Fruit fly (Drosophila melanogaster) whole organism, embryonic: ENCODE data around the gene Ufl1.

ENCODE experiments used
- Antp ChIP-seq: fragments of 200-800 bp; sonication (Bioruptor generic); optimal IDR thresholded peaks from 3 replicates; lab custom pipeline; 2016; ENCODE audit warnings: missing biosample characterization, missing genetic modification characterization
- C15 ChIP-seq: fragments of 200-800 bp; sonication (Bioruptor generic); IDR thresholded peaks from 3 replicates; pipeline ENCODE4 v1.3.6; 2022; ENCODE audit warnings: missing biosample characterization, missing genetic modification characterization
- CG10321 ChIP-seq: fragments of 200-800 bp; sonication (Bioruptor generic); IDR thresholded peaks from 2 replicates; pipeline ENCODE4 v1.3.6; 2022; ENCODE audit warnings: missing biosample characterization, missing genetic modification characterization
- CG11695 ChIP-seq: fragments of 200-800 bp; sonication (Bioruptor generic); IDR thresholded peaks from 3 replicates; pipeline ENCODE4 v1.3.6; 2022; ENCODE audit warnings: missing biosample characterization, missing genetic modification characterization
- CG12155 ChIP-seq: fragments of 200-800 bp; sonication (Bioruptor generic); optimal IDR thresholded peaks from 3 replicates; lab custom pipeline; 2016; ENCODE audit warnings: missing biosample characterization, missing genetic modification characterization
- CG13624 ChIP-seq: fragments of 200-800 bp; sonication (Bioruptor generic); optimal IDR thresholded peaks from 2 replicates; lab custom pipeline; 2016; ENCODE audit warnings: missing biosample characterization, missing genetic modification characterization
- CG14965 ChIP-seq: fragments of 200-800 bp; sonication (Bioruptor generic); optimal IDR thresholded peaks from 2 replicates; lab custom pipeline; 2016; ENCODE audit warnings: missing biosample characterization, missing genetic modification characterization, borderline replicate concordance
- CG16779 ChIP-seq: fragments of 200-800 bp; sonication (Bioruptor generic); IDR thresholded peaks from 2 replicates; pipeline ENCODE4 v1.3.6; 2022; ENCODE audit warnings: missing biosample characterization, missing genetic modification characterization
- CG18619 ChIP-seq: fragments of 200-800 bp; sonication (Bioruptor generic); optimal IDR thresholded peaks from 3 replicates; lab custom pipeline; 2017; ENCODE audit warnings: missing biosample characterization, mild to moderate bottlenecking, missing genetic modification characterization
- CG30403 ChIP-seq: fragments of 200-800 bp; sonication (Bioruptor generic); optimal IDR thresholded peaks from 3 replicates; lab custom pipeline; 2016; ENCODE audit warnings: missing biosample characterization, missing genetic modification characterization
- CG3281 ChIP-seq: fragments of 200-800 bp; sonication (Bioruptor generic); optimal IDR thresholded peaks from 3 replicates; lab custom pipeline; 2017; ENCODE audit warnings: missing biosample characterization, mild to moderate bottlenecking, missing genetic modification characterization
- CG4707 ChIP-seq: fragments of 200-800 bp; sonication (Bioruptor generic); optimal IDR thresholded peaks from 2 replicates; lab custom pipeline; 2018; ENCODE audit warnings: missing biosample characterization, mild to moderate bottlenecking, missing genetic modification characterization, moderate library complexity
- CG5245 ChIP-seq: fragments of 200-800 bp; sonication (Bioruptor generic); optimal IDR thresholded peaks from 3 replicates; lab custom pipeline; 2016; ENCODE audit warnings: missing biosample characterization, missing genetic modification characterization
- CG8089 ChIP-seq: fragments of 200-800 bp; sonication (Bioruptor generic); optimal IDR thresholded peaks from 3 replicates; lab custom pipeline; 2016; ENCODE audit warnings: missing biosample characterization, missing genetic modification characterization
- CG8765 ChIP-seq: fragments of 200-800 bp; sonication (Bioruptor generic); IDR thresholded peaks from 2 replicates; pipeline ENCODE4 v1.3.6; 2022; ENCODE audit warnings: missing biosample characterization, missing genetic modification characterization
- Camta ChIP-seq: fragments of 200-800 bp; sonication (Bioruptor generic); optimal IDR thresholded peaks from 2 replicates; lab custom pipeline; 2016; ENCODE audit warnings: missing biosample characterization, missing genetic modification characterization
- HLHmδ ChIP-seq: fragments of 200-800 bp; sonication (Bioruptor generic); optimal IDR thresholded peaks from 2 replicates; lab custom pipeline; 2018; ENCODE audit warnings: missing biosample characterization, mild to moderate bottlenecking, missing genetic modification characterization, moderate library complexity
- MESR4 ChIP-seq: fragments of 200-800 bp; sonication (Bioruptor generic); optimal IDR thresholded peaks from 2 replicates; lab custom pipeline; 2018; ENCODE audit warnings: missing biosample characterization, mild to moderate bottlenecking, missing genetic modification characterization, moderate library complexity
- Opbp ChIP-seq: fragments of 200-800 bp; sonication (Bioruptor generic); IDR thresholded peaks from 3 replicates; pipeline ENCODE4 v1.3.6; 2022; ENCODE audit warnings: missing biosample characterization, missing genetic modification characterization; ENCODE audit not compliant: partially characterized antibody
- Pdp1 ChIP-seq, 2 experiments: fragments of 200-800 bp; sonication (Bioruptor generic); optimal IDR thresholded peaks; 3 replicates each; lab custom pipeline; 2016; ENCODE audit warnings: missing biosample characterization in 2 of 2, missing genetic modification characterization in 2 of 2, mild to moderate bottlenecking in 1 of 2, moderate library complexity in 1 of 2
- Rx ChIP-seq: fragments of 200-800 bp; sonication (Bioruptor generic); IDR thresholded peaks from 2 replicates; pipeline ENCODE4 v1.3.6; 2022; ENCODE audit warnings: missing biosample characterization, missing genetic modification characterization
- br ChIP-seq: fragments of >200 bp; optimal IDR thresholded peaks from 2 replicates; lab custom pipeline; 2017
- bsh ChIP-seq, 2 experiments: fragments of 200-800 bp; sonication (Bioruptor generic); optimal IDR thresholded peaks; 2 replicates each; lab custom pipeline; 2017 to 2018; ENCODE audit warnings: mild to moderate bottlenecking in 2 of 2, missing biosample characterization in 2 of 2, missing genetic modification characterization in 2 of 2, moderate library complexity in 1 of 2
- caup ChIP-seq: fragments of 200-800 bp; sonication (Bioruptor generic); optimal IDR thresholded peaks from 3 replicates; lab custom pipeline; 2017; ENCODE audit warnings: missing biosample characterization, mild to moderate bottlenecking, missing genetic modification characterization, moderate library complexity; ENCODE audit not compliant: severe bottlenecking
- ci ChIP-seq: fragments of 200-800 bp; sonication (Bioruptor generic); IDR thresholded peaks from 3 replicates; pipeline ENCODE4 v1.3.6; 2022; ENCODE audit warnings: missing biosample characterization, missing genetic modification characterization
- corto ChIP-seq: fragments of 200-800 bp; sonication (Bioruptor generic); optimal IDR thresholded peaks from 2 replicates; lab custom pipeline; 2016; ENCODE audit warnings: missing biosample characterization, mild to moderate bottlenecking, missing genetic modification characterization, moderate library complexity
- dan ChIP-seq: fragments of 200-800 bp; sonication (Bioruptor generic); IDR thresholded peaks from 2 replicates; pipeline ENCODE4 v1.3.6; 2022; ENCODE audit warnings: missing biosample characterization, missing genetic modification characterization
- dimm ChIP-seq: fragments of 200-800 bp; sonication (Bioruptor generic); IDR thresholded peaks from 2 replicates; pipeline ENCODE4 v1.3.6; 2022; ENCODE audit warnings: missing biosample characterization, missing genetic modification characterization
- gt ChIP-seq: fragments of 200-800 bp; sonication (Bioruptor generic); IDR thresholded peaks from 2 replicates; pipeline ENCODE4 v1.3.6; 2022; ENCODE audit warnings: missing biosample characterization, missing genetic modification characterization
- ham ChIP-seq: fragments of 200-800 bp; sonication (Bioruptor generic); IDR thresholded peaks from 2 replicates; pipeline ENCODE4 v1.3.6; 2022; ENCODE audit warnings: missing biosample characterization, missing genetic modification characterization
- hb ChIP-seq: fragments of 200-800 bp; sonication (Bioruptor generic); IDR thresholded peaks from 3 replicates; pipeline ENCODE4 v1.3.6; 2022; ENCODE audit warnings: missing biosample characterization, missing genetic modification characterization; ENCODE audit not compliant: partially characterized antibody
- hth ChIP-seq: fragments of >200 bp; optimal IDR thresholded peaks from 2 replicates; lab custom pipeline; 2017; ENCODE audit warnings: inconsistent platforms
- ken ChIP-seq: fragments of 200-800 bp; sonication (Bioruptor generic); IDR thresholded peaks from 3 replicates; pipeline ENCODE4 v1.3.6; 2022; ENCODE audit warnings: missing biosample characterization, missing genetic modification characterization
- lola ChIP-seq, 3 experiments: fragments of >200 bp in 2 of 3; fragments of 200-800 bp in 1 of 3; sonication (Bioruptor generic) in 1 of 3; optimal IDR thresholded peaks; 2 replicates each; lab custom pipeline; 2017 to 2019; ENCODE audit warnings: missing biosample characterization in 3 of 3, missing genetic modification characterization in 3 of 3, mild to moderate bottlenecking in 1 of 3, moderate library complexity in 1 of 3
- lov ChIP-seq, 2 experiments: fragments of 200-800 bp in 1 of 2; fragments of >200 bp in 1 of 2; sonication (Bioruptor generic) in 1 of 2; IDR thresholded peaks in 1 of 2; optimal IDR thresholded peaks in 1 of 2; 2 replicates in 1 of 2; 3 replicates in 1 of 2; pipeline versions ENCODE4 v1.3.6 to Lab custom; 2017 to 2022; ENCODE audit warnings: missing biosample characterization in 1 of 2, missing genetic modification characterization in 1 of 2
- nerfin-2 ChIP-seq: fragments of 200-800 bp; sonication (Bioruptor generic); IDR thresholded peaks from 2 replicates; pipeline ENCODE4 v1.3.6; 2022; ENCODE audit warnings: missing biosample characterization, missing genetic modification characterization; ENCODE audit not compliant: partially characterized antibody
- nmo ChIP-seq: fragments of 200-800 bp; sonication (Bioruptor generic); optimal IDR thresholded peaks from 2 replicates; lab custom pipeline; 2018; ENCODE audit warnings: missing biosample characterization, mild to moderate bottlenecking, missing genetic modification characterization, moderate library complexity
- org-1 ChIP-seq: fragments of 200-800 bp; sonication (Bioruptor generic); optimal IDR thresholded peaks from 2 replicates; lab custom pipeline; 2017; ENCODE audit warnings: missing biosample characterization, missing genetic modification characterization
- pan ChIP-seq, 4 experiments: fragments of >200 bp in 3 of 4; fragments of 200-800 bp in 1 of 4; sonication (Bioruptor generic) in 1 of 4; optimal IDR thresholded peaks in 3 of 4; IDR thresholded peaks in 1 of 4; 2 replicates each; pipeline versions ENCODE4 v1.3.6 to Lab custom; 2017 to 2022; ENCODE audit warnings: missing biosample characterization in 2 of 4, missing genetic modification characterization in 2 of 4, mixed read lengths in 1 of 4
- pb ChIP-seq: fragments of 200-800 bp; sonication (Bioruptor generic); optimal IDR thresholded peaks from 3 replicates; lab custom pipeline; 2016; ENCODE audit warnings: missing biosample characterization, missing genetic modification characterization
- pita ChIP-seq: fragments of 200-800 bp; sonication (Bioruptor generic); optimal IDR thresholded peaks from 2 replicates; lab custom pipeline; 2017; ENCODE audit warnings: missing biosample characterization, mild to moderate bottlenecking, missing genetic modification characterization
- sc ChIP-seq, 3 experiments: fragments of >200 bp in 2 of 3; fragments of 200-800 bp in 1 of 3; sonication (Bioruptor generic) in 1 of 3; optimal IDR thresholded peaks; 2 replicates in 2 of 3; 3 replicates in 1 of 3; lab custom pipeline; 2017; ENCODE audit warnings: mild to moderate bottlenecking in 1 of 3, missing biosample characterization in 1 of 3, missing genetic modification characterization in 1 of 3, missing genetic modification reagents in 1 of 3
- schlank ChIP-seq: fragments of 200-800 bp; sonication (Bioruptor generic); optimal IDR thresholded peaks from 2 replicates; lab custom pipeline; 2018; ENCODE audit warnings: missing biosample characterization, mild to moderate bottlenecking, missing genetic modification characterization
- scrt ChIP-seq: fragments of 200-800 bp; sonication (Bioruptor generic); optimal IDR thresholded peaks from 2 replicates; lab custom pipeline; 2018; ENCODE audit warnings: missing biosample characterization, mild to moderate bottlenecking, missing genetic modification characterization, moderate library complexity
- seq ChIP-seq: fragments of 200-800 bp; sonication (Bioruptor generic); IDR thresholded peaks from 2 replicates; pipeline ENCODE4 v1.3.6; 2022; ENCODE audit warnings: missing biosample characterization, missing genetic modification characterization
- shn ChIP-seq: fragments of 200-800 bp; sonication (Bioruptor generic); optimal IDR thresholded peaks from 3 replicates; lab custom pipeline; 2016; ENCODE audit warnings: missing biosample characterization, missing genetic modification characterization
- slp2 ChIP-seq: fragments of 200-800 bp; sonication (Bioruptor generic); optimal IDR thresholded peaks from 2 replicates; lab custom pipeline; 2016; ENCODE audit warnings: missing biosample characterization, missing genetic modification characterization
- sna ChIP-seq: fragments of 200-800 bp; sonication (Bioruptor generic); IDR thresholded peaks from 2 replicates; pipeline ENCODE4 v1.3.6; 2022; ENCODE audit warnings: missing biosample characterization, missing genetic modification characterization; ENCODE audit not compliant: partially characterized antibody
- tin ChIP-seq: fragments of 200-800 bp; sonication (Bioruptor generic); optimal IDR thresholded peaks from 3 replicates; lab custom pipeline; 2016; ENCODE audit warnings: missing biosample characterization, missing genetic modification characterization
- unpg ChIP-seq: fragments of 200-800 bp; sonication (Bioruptor generic); optimal IDR thresholded peaks from 3 replicates; lab custom pipeline; 2018; ENCODE audit warnings: missing biosample characterization, mild to moderate bottlenecking, missing genetic modification characterization, moderate library complexity

Ufl1 gene

DNA sequence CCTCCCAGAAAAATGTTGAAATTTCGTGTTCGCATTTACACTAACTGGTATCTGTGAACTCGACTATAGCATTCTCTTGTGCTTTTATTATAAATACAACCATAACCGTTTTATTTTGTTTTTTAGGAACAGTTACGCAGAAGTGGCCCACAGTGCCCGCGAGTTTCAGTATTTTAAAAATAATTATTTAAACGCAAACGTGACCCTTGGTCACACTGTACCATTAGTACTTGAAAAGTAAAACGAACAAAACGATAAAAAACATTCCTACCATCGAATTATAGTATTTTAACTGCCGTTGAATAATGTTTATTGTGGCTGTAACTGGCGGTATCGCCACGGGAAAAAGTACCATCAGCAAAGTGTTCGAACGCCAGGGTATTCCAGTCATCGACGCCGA, 7.7 kb upstream of the Ufl1 start, which contains the start of gene Dpck (continued):
- TF ChIP-seq lola (GFP tag; optimal IDR thresholded peaks at IDR 0.05; lab: Kevin White, UChicago) (no peak), Pdp1 (GFP tag; optimal IDR thresholded peaks at IDR 0.05; lab: Kevin White, UChicago) (peak in 1 of 2 experiments; percentile 45), CG8089 (GFP tag; lab: Kevin White, UChicago) (no peak), Antp (no peak), CG13624 (GFP tag; lab: Kevin White, UChicago) (peak; percentile 46), nerfin-2 (GFP tag; lab: Robert Waterston, UW) (no peak), caup (GFP tag; lab: Kevin White, UChicago) (peak; percentile 17), ken (GFP tag; lab: Robert Waterston, UW) (no peak), pan (optimal IDR thresholded peaks at IDR 0.05; lab: Kevin White, UChicago) (no peak), pan (GFP tag; optimal IDR thresholded peaks at IDR 0.05 in 1 of 2, IDR thresholded peaks at IDR 0.05 in 1 of 2) (no peak), sc (optimal IDR thresholded peaks at IDR 0.05; lab: Kevin White, UChicago) (no peak), sc (GFP tag; optimal IDR thresholded peaks at IDR 0.05; lab: Kevin White, UChicago) (no peak), CG11695 (no peak), br (lab: Kevin White, UChicago) (no peak), corto (GFP tag; lab: Kevin White, UChicago) (no peak), CG4707 (GFP tag; lab: Kevin White, UChicago) (peak; percentile 99), Camta (GFP tag; lab: Kevin White, UChicago) (no peak), seq (no peak), org-1 (GFP tag; lab: Kevin White, UChicago) (no peak), CG3281 (GFP tag; lab: Kevin White, UChicago) (peak; percentile 1), CG10321 (no peak), bsh (GFP tag; optimal IDR thresholded peaks at IDR 0.05; lab: Kevin White, UChicago) (no peak), dan (GFP tag; lab: Robert Waterston, UW) (no peak), C15 (GFP tag; lab: Robert Waterston, UW) (no peak), unpg (GFP tag; lab: Kevin White, UChicago) (peak; percentile 13), Opbp (GFP tag; lab: Robert Waterston, UW) (no peak), CG8765 (GFP tag; lab: Robert Waterston, UW) (no peak), tin (GFP tag; lab: Kevin White, UChicago) (peak; percentile 10), CG30403 (GFP tag; lab: Kevin White, UChicago) (peak; percentile 39), hb (GFP tag; lab: Robert Waterston, UW) (no peak), Rx (no peak), gt (GFP tag; lab: Robert Waterston, UW) (no peak), sna (GFP tag; lab: Robert Waterston, UW) (no peak), schlank (tag; lab: Kevin White, UChicago) (no peak), CG16779 (GFP tag; lab: Robert Waterston, UW) (no peak), HLHmδ (no peak), CG18619 (no peak), pb (GFP tag; lab: Kevin White, UChicago) (no peak), pita (GFP tag; lab: Kevin White, UChicago) (no peak), CG14965 (GFP tag; lab: Kevin White, UChicago) (no peak), MESR4 (peak; percentile 81), ci (GFP tag; lab: Robert Waterston, UW) (no peak), slp2 (GFP tag; lab: Kevin White, UChicago) (no peak), shn (GFP tag; lab: Kevin White, UChicago) (no peak), nmo (GFP tag; lab: Kevin White, UChicago) (peak; percentile 21), ham (no peak), dimm (GFP tag; lab: Robert Waterston, UW) (no peak), scrt (GFP tag; lab: Kevin White, UChicago) (peak; percentile 39), CG5245 (GFP tag; lab: Kevin White, UChicago) (no peak), hth (lab: Kevin White, UChicago) (no peak), lov (optimal IDR thresholded peaks at IDR 0.05; lab: Kevin White, UChicago) (no peak), lov (GFP tag; IDR thresholded peaks at IDR 0.05; lab: Robert Waterston, UW) (no peak), CG12155 (GFP tag; lab: Kevin White, UChicago) (no peak)
